Worm (Caenorhabditis elegans) whole organism, midembryonic: ENCODE data around the gene ZC262.4.

Experiments
- cog-1 ChIP-seq: sonication (generic microtip); optimal IDR thresholded peaks from 2 replicates; lab custom pipeline; 2016; ENCODE audit warnings: missing genetic modification characterization, missing compliant biosample characterization
- klf-2 ChIP-seq: fragments of 200-800 bp; sonication (Bioruptor generic); conservative IDR thresholded peaks from 2 replicates; pipeline ENCODE4 v1.3.6; 2022; ENCODE audit warnings: missing genetic modification reagents, missing genetic modification characterization, missing compliant biosample characterization
- tab-1 ChIP-seq: fragments of 200-800 bp; sonication (Bioruptor generic); IDR thresholded peaks from 2 replicates; pipeline ENCODE4 v1.3.6; 2022; ENCODE audit warnings: missing genetic modification characterization, missing compliant biosample characterization
- ztf-23 ChIP-seq: fragments of 200-800 bp; sonication (Bioruptor generic); IDR thresholded peaks from 2 replicates; pipeline ENCODE4 v1.3.6; 2022; ENCODE audit warnings: missing genetic modification reagents, missing genetic modification characterization, missing compliant biosample characterization
- ztf-29 ChIP-seq: fragments of 200-800 bp; sonication (Bioruptor generic); IDR thresholded peaks from 2 replicates; pipeline ENCODE4 v1.3.6; 2022; ENCODE audit warnings: missing genetic modification reagents, missing genetic modification characterization, missing compliant biosample characterization

ce11 chrIII:8298216-8298920 is 36.0 kb downstream of the ZC262.4 start:
- TF ChIP-seq ztf-23 (no peak), ztf-29 (no peak), klf-2 (GFP tag; lab: Robert Waterston, UW) (no peak), tab-1 (no peak), cog-1 (tag; lab: Kevin White, UChicago) (no peak)
